Fruit fly (Drosophila melanogaster): ENCODE measurements around the gene CG6664.

The CG6664 gene

DNA sequence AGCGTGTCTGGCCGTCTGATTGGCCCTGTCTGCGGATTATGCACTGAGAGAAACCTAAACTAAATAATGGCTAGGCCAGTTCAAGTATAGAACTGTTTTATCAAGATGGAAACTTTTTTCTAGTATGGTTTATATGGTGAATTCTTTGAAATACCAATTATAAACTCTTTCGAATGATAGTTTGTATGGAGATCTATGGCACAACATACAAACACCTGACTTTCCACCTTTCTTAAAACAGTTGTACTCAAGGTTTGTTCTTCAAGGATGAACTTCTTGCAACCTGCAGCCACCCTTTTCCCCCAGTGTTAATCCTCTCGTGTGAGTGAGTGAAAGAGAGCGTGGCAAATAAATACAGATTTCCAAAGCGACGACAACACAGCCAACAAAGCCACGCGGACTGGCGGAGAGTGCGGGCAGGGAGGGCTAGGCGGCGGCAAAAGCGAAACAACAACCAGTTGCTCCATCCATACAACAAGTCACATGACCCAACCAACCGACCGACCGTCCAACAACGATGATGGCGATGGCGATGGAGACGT lies 11.7 kb downstream of the CG6664 start (continued):
- TF ChIP-seq fd96Cb (tag; optimal IDR thresholded peaks at IDR 0.05): peak; percentile 92
- peak; percentile 50; the same call in 1 of the 2 replicates for TF ChIP-seq sim (GFP tag; IDR thresholded peaks at IDR 0.05)
- peak; percentile 66 for TF ChIP-seq CG12769 (tag; optimal IDR thresholded peaks at IDR 0.05)
- peak; percentile 29 for TF ChIP-seq zen (tag; optimal IDR thresholded peaks at IDR 0.05)
- TF ChIP-seq ken (GFP tag; IDR thresholded peaks at IDR 0.05): peak; percentile 70; the same call in 2 of the 3 replicates
- TF ChIP-seq CG30431 (GFP tag; optimal IDR thresholded peaks at IDR 0.05): peak; percentile 59
- peak; percentile 88 to 90 for TF ChIP-seq dpn (GFP tag; optimal IDR thresholded peaks at IDR 0.05)
- peak; percentile 67 for TF ChIP-seq CG10543 (GFP tag; optimal IDR thresholded peaks at IDR 0.05)
- TF ChIP-seq Dbx (GFP tag; IDR thresholded peaks at IDR 0.05): peak; percentile 83
- TF ChIP-seq CG17912 (GFP tag; optimal IDR thresholded peaks at IDR 0.05): no peak
- TF ChIP-seq Max (GFP tag; optimal IDR thresholded peaks at IDR 0.05): peak; percentile 78
- TF ChIP-seq bcd (GFP tag; optimal IDR thresholded peaks at IDR 0.05): peak; percentile 89
- no peak for TF ChIP-seq unc-4 (GFP tag; IDR thresholded peaks at IDR 0.05; ENCODE audit: partially characterized antibody)
- TF ChIP-seq CG4404 (GFP tag; IDR thresholded peaks at IDR 0.05): peak; percentile 74
- TF ChIP-seq ssp (GFP tag; IDR thresholded peaks at IDR 0.05): peak; percentile 77
- peak; percentile 36; the same call in 1 of the 2 replicates for TF ChIP-seq inv (GFP tag; IDR thresholded peaks at IDR 0.05; ENCODE audit: partially characterized antibody)
- TF ChIP-seq CG8089 (GFP tag; optimal IDR thresholded peaks at IDR 0.05): peak; percentile 85
- peak; percentile 84 for TF ChIP-seq CG31441 (GFP tag; IDR thresholded peaks at IDR 0.05)
- TF ChIP-seq Asciz (GFP tag; optimal IDR thresholded peaks at IDR 0.05): peak; percentile 80
- peak; percentile 93 for TF ChIP-seq Oli (tag; optimal IDR thresholded peaks at IDR 0.05)
- TF ChIP-seq CG11085 (GFP tag; IDR thresholded peaks at IDR 0.05): peak; percentile 61
- peak; percentile 91 for TF ChIP-seq CG8924 (tag; optimal IDR thresholded peaks at IDR 0.05)
- peak; percentile 29; the same call in 1 of the 2 replicates for TF ChIP-seq Dip2 (GFP tag; IDR thresholded peaks at IDR 0.05)
- TF ChIP-seq ftz-f1 (GFP tag; optimal IDR thresholded peaks at IDR 0.05): no peak
- peak; percentile 62 for TF ChIP-seq Usf (GFP tag; optimal IDR thresholded peaks at IDR 0.05)
- TF ChIP-seq CG10366 (GFP tag; IDR thresholded peaks at IDR 0.05): peak; percentile 83
- no peak for TF ChIP-seq pzg (GFP tag; optimal IDR thresholded peaks at IDR 0.05)
- TF ChIP-seq CG7556 (GFP tag; optimal IDR thresholded peaks at IDR 0.05): peak; percentile 93
- peak; percentile 60; the same call in 1 of the 2 replicates for TF ChIP-seq CkIIα-i1 (GFP tag; IDR thresholded peaks at IDR 0.05)
- no peak for TF ChIP-seq br (optimal IDR thresholded peaks at IDR 0.05)
- peak; percentile 61 for TF ChIP-seq CG17328 (GFP tag; IDR thresholded peaks at IDR 0.05)
- TF ChIP-seq lmd (GFP tag; IDR thresholded peaks at IDR 0.05): peak; percentile 92
- peak; percentile 99 for TF ChIP-seq Ets65A (GFP tag)
- no peak for TF ChIP-seq knrl (GFP tag; IDR thresholded peaks at IDR 0.05; ENCODE audit: partially characterized antibody)
- peak; percentile 90 for TF ChIP-seq Ptx1 (GFP tag; IDR thresholded peaks at IDR 0.05)
- TF ChIP-seq schlank (tag; optimal IDR thresholded peaks at IDR 0.05): peak; percentile 71
- TF ChIP-seq CG1529 (GFP tag; optimal IDR thresholded peaks at IDR 0.05): peak; percentile 70
- peak in 1 of 2 experiments; percentile 21 for TF ChIP-seq insv (GFP tag; optimal IDR thresholded peaks at IDR 0.05)
- peak; percentile 72 for TF ChIP-seq CG5953 (GFP tag; IDR thresholded peaks at IDR 0.05)
- TF ChIP-seq CG10274 (GFP tag; optimal IDR thresholded peaks at IDR 0.05): peak; percentile 82
- peak; percentile 79 for TF ChIP-seq Gug (GFP tag; IDR thresholded peaks at IDR 0.05)
- TF ChIP-seq Vsx1 (GFP tag; optimal IDR thresholded peaks at IDR 0.05): peak; percentile 58
- TF ChIP-seq D19A (tag; optimal IDR thresholded peaks at IDR 0.05): peak; percentile 72
- no peak for TF ChIP-seq ash1 (GFP tag; optimal IDR thresholded peaks at IDR 0.05)
- no peak for TF ChIP-seq pita (GFP tag; optimal IDR thresholded peaks at IDR 0.05)
- no peak for TF ChIP-seq Doc3 (GFP tag; IDR thresholded peaks at IDR 0.05; ENCODE audit: partially characterized antibody)
- TF ChIP-seq Camta (GFP tag; optimal IDR thresholded peaks at IDR 0.05): peak; percentile 90
- TF ChIP-seq slp2 (GFP tag; optimal IDR thresholded peaks at IDR 0.05): peak; percentile 83
- TF ChIP-seq HLHmδ (GFP tag; optimal IDR thresholded peaks at IDR 0.05): peak; percentile 15
- peak; percentile 85 for TF ChIP-seq en (GFP tag; optimal IDR thresholded peaks at IDR 0.05)
